Worm (Caenorhabditis elegans) whole organism, L4 larva: ENCODE results near the gene ipla-6.

ENCODE experiments used
- D1046.2 ChIP-seq: fragments of 200-800 bp; sonication (Bioruptor generic); IDR thresholded peaks from 2 replicates; pipeline ENCODE4 v1.3.6; 2022; ENCODE audit warnings: missing genetic modification characterization, missing compliant biosample characterization
- F37D6.2 ChIP-seq: sonication (generic microtip); optimal IDR thresholded peaks from 2 replicates; lab custom pipeline; 2016; ENCODE audit warnings: mild to moderate bottlenecking, missing genetic modification characterization, missing compliant biosample characterization
- F44E2.7 ChIP-seq: fragments of 200-800 bp; sonication (Bioruptor generic); IDR thresholded peaks from 2 replicates; pipeline ENCODE4 v2.1.2; 2022; ENCODE audit warnings: missing genetic modification characterization, missing compliant biosample characterization
- R02D3.7 ChIP-seq: fragments of 150-350 bp; sonication (generic microtip); optimal IDR thresholded peaks from 3 replicates; lab custom pipeline; 2014; ENCODE audit warnings: missing biosample characterization, missing genetic modification characterization
- T20F7.1 ChIP-seq: fragments of 200-800 bp; sonication (Bioruptor generic); optimal IDR thresholded peaks from 2 replicates; lab custom pipeline; 2018; ENCODE audit warnings: mild to moderate bottlenecking, missing genetic modification characterization, missing compliant biosample characterization
- Y105C5A.15 ChIP-seq: fragments of 200-800 bp; sonication (Bioruptor generic); IDR thresholded peaks from 2 replicates; pipeline ENCODE4 v1.3.6; 2022; ENCODE audit warnings: missing genetic modification characterization, missing compliant biosample characterization
- Y5F2A.4 ChIP-seq: fragments of 200-800 bp; sonication (Bioruptor generic); optimal IDR thresholded peaks from 2 replicates; lab custom pipeline; 2018; ENCODE audit warnings: mild to moderate bottlenecking, missing genetic modification characterization, missing compliant biosample characterization
- Y75B8A.6 ChIP-seq: fragments of 200-800 bp; sonication (Bioruptor generic); IDR thresholded peaks from 2 replicates; pipeline ENCODE4 v1.3.6; 2022; ENCODE audit warnings: missing genetic modification reagents, missing genetic modification characterization, missing compliant biosample characterization
- ama-1 ChIP-seq: fragments of 150-350 bp; optimal IDR thresholded peaks from 2 replicates; lab custom pipeline; 2014; ENCODE audit warnings: inconsistent platforms, mixed read lengths
- ceh-20 ChIP-seq: fragments of 200-800 bp; sonication (Bioruptor generic); IDR thresholded peaks from 2 replicates; pipeline ENCODE4 v1.3.6; 2022; ENCODE audit warnings: missing genetic modification reagents, missing genetic modification characterization, missing compliant biosample characterization
- ceh-28 ChIP-seq: fragments of 150-350 bp; optimal IDR thresholded peaks from 2 replicates; lab custom pipeline; 2014; ENCODE audit warnings: missing biosample characterization, missing genetic modification reagents, missing genetic modification characterization
- ceh-62 ChIP-seq: sonication (generic microtip); optimal IDR thresholded peaks from 2 replicates; lab custom pipeline; 2017; ENCODE audit warnings: missing biosample characterization, missing genetic modification characterization
- ces-1 ChIP-seq: fragments of 150-350 bp; sonication (generic microtip); optimal IDR thresholded peaks from 4 replicates; lab custom pipeline; 2014; ENCODE audit warnings: missing biosample characterization, missing genetic modification reagents, missing genetic modification characterization
- daf-16 ChIP-seq, 3 experiments: sonication (generic microtip); optimal IDR thresholded peaks; 2 replicates each; lab custom pipeline; 2016 to 2017; ENCODE audit warnings: missing genetic modification characterization in 3 of 3, missing genetic modification reagents in 3 of 3, mild to moderate bottlenecking in 2 of 3, missing compliant biosample characterization in 2 of 3, missing biosample characterization in 1 of 3, moderate library complexity in 1 of 3
- dmd-6 ChIP-seq: fragments of 200-800 bp; sonication (Bioruptor generic); IDR thresholded peaks from 2 replicates; pipeline ENCODE4 v1.3.6; 2022; ENCODE audit warnings: missing genetic modification reagents, missing genetic modification characterization, missing compliant biosample characterization
- dmd-8 ChIP-seq: fragments of 200-800 bp; sonication (Bioruptor generic); IDR thresholded peaks from 2 replicates; pipeline ENCODE4 v1.3.6; 2022; ENCODE audit warnings: missing genetic modification characterization, missing compliant biosample characterization
- dmd-9 ChIP-seq: fragments of 200-800 bp; sonication (Bioruptor generic); IDR thresholded peaks from 2 replicates; pipeline ENCODE4 v1.3.6; 2022; ENCODE audit warnings: missing genetic modification reagents, missing genetic modification characterization, missing compliant biosample characterization
- dpl-1 ChIP-seq: fragments of 150-350 bp; optimal IDR thresholded peaks from 2 replicates; lab custom pipeline; 2014; ENCODE audit warnings: missing biosample characterization, missing genetic modification reagents, missing genetic modification characterization
- dve-1 ChIP-seq: sonication (generic microtip); optimal IDR thresholded peaks from 2 replicates; lab custom pipeline; 2017; ENCODE audit warnings: antibody characterized with exemption, mild to moderate bottlenecking, missing genetic modification characterization, missing compliant biosample characterization; ENCODE audit not compliant: insufficient read depth
- egl-27 ChIP-seq: sonication (generic microtip); optimal IDR thresholded peaks from 3 replicates; lab custom pipeline; 2017; ENCODE audit warnings: missing biosample characterization, missing genetic modification reagents, missing genetic modification characterization
- hlh-11 ChIP-seq: fragments of 200-800 bp; sonication (Bioruptor generic); optimal IDR thresholded peaks from 2 replicates; lab custom pipeline; 2018; ENCODE audit warnings: mild to moderate bottlenecking, missing genetic modification characterization, missing compliant biosample characterization
- hlh-30 ChIP-seq: sonication (generic microtip); optimal IDR thresholded peaks from 2 replicates; lab custom pipeline; 2017; ENCODE audit warnings: antibody characterized with exemption, mild to moderate bottlenecking, missing genetic modification characterization, missing compliant biosample characterization; ENCODE audit not compliant: insufficient read depth
- lim-7 ChIP-seq: fragments of 200-800 bp; sonication (Bioruptor generic); IDR thresholded peaks from 2 replicates; pipeline ENCODE4 v1.3.6; 2022; ENCODE audit warnings: missing genetic modification characterization, missing compliant biosample characterization
- lin-15B ChIP-seq: fragments of 150-350 bp; sonication (generic microtip); optimal IDR thresholded peaks from 3 replicates; lab custom pipeline; 2014; ENCODE audit warnings: missing biosample characterization, missing genetic modification characterization
- lin-29 ChIP-seq: fragments of 200-800 bp; sonication (Bioruptor generic); IDR thresholded peaks from 2 replicates; pipeline ENCODE4 v1.3.6; 2022; ENCODE audit warnings: missing genetic modification reagents, missing genetic modification characterization, missing compliant biosample characterization
- lir-3 ChIP-seq: sonication (generic microtip); optimal IDR thresholded peaks from 2 replicates; lab custom pipeline; 2016; ENCODE audit warnings: mild to moderate bottlenecking, missing genetic modification characterization, missing compliant biosample characterization
- mes-2 ChIP-seq: sonication (generic microtip); optimal IDR thresholded peaks from 2 replicates; lab custom pipeline; 2016; ENCODE audit warnings: missing genotype, mild to moderate bottlenecking, missing genetic modification characterization, missing compliant biosample characterization; ENCODE audit not compliant: poor library complexity, severe bottlenecking
- mxl-2 ChIP-seq: fragments of 200-800 bp; sonication (Bioruptor generic); conservative IDR thresholded peaks from 2 replicates; pipeline ENCODE4 v1.3.6; 2022; ENCODE audit warnings: missing genetic modification reagents, missing genetic modification characterization, missing compliant biosample characterization
- mxl-3 ChIP-seq: fragments of 200-800 bp; sonication (Bioruptor generic); optimal IDR thresholded peaks from 2 replicates; lab custom pipeline; 2018; ENCODE audit warnings: mild to moderate bottlenecking, missing genetic modification characterization, missing compliant biosample characterization
- nhr-237 ChIP-seq: sonication (generic microtip); optimal IDR thresholded peaks from 2 replicates; lab custom pipeline; 2017; ENCODE audit warnings: missing biosample characterization, missing genetic modification characterization
- nhr-25 ChIP-seq: sonication (generic microtip); optimal IDR thresholded peaks from 2 replicates; lab custom pipeline; 2017; ENCODE audit warnings: missing genetic modification characterization, mild to moderate bottlenecking, missing compliant biosample characterization, antibody characterized with exemption, moderate library complexity, borderline replicate concordance; ENCODE audit not compliant: insufficient read depth
- nhr-41 ChIP-seq: fragments of 200-800 bp; sonication (Bioruptor generic); IDR thresholded peaks from 2 replicates; pipeline ENCODE4 v1.3.6; 2022; ENCODE audit warnings: missing genetic modification reagents, missing genetic modification characterization, missing compliant biosample characterization
- nhr-42 ChIP-seq: fragments of 200-800 bp; sonication (Bioruptor generic); IDR thresholded peaks from 2 replicates; pipeline ENCODE4 v1.3.6; 2022; ENCODE audit warnings: missing genetic modification characterization, missing compliant biosample characterization
- nhr-48 ChIP-seq: sonication (generic microtip); optimal IDR thresholded peaks from 2 replicates; lab custom pipeline; 2016; ENCODE audit warnings: mild to moderate bottlenecking, missing genetic modification characterization, missing compliant biosample characterization
- nhr-6 ChIP-seq: fragments of 150-350 bp; optimal IDR thresholded peaks from 2 replicates; lab custom pipeline; 2014; ENCODE audit warnings: missing biosample characterization, missing genetic modification characterization
- php-3 ChIP-seq: fragments of 200-800 bp; sonication (Bioruptor generic); IDR thresholded peaks from 2 replicates; pipeline ENCODE4 v1.3.6; 2022; ENCODE audit warnings: missing genetic modification reagents, missing genetic modification characterization, missing compliant biosample characterization
- pqm-1 ChIP-seq: sonication (generic microtip); optimal IDR thresholded peaks from 2 replicates; lab custom pipeline; 2017; ENCODE audit warnings: missing biosample characterization, missing genetic modification characterization
- rbr-2 ChIP-seq: sonication (generic microtip); optimal IDR thresholded peaks from 2 replicates; lab custom pipeline; 2016; ENCODE audit warnings: missing genotype, missing genetic modification characterization, missing compliant biosample characterization
- set-16 ChIP-seq: fragments of 200-800 bp; sonication (Bioruptor generic); IDR thresholded peaks from 2 replicates; pipeline ENCODE4 v1.3.6; 2022; ENCODE audit warnings: missing genetic modification reagents, missing genetic modification characterization, missing compliant biosample characterization
- skn-1 ChIP-seq: fragments of 150-350 bp; optimal IDR thresholded peaks from 2 replicates; lab custom pipeline; 2014; ENCODE audit warnings: missing biosample characterization, missing genetic modification characterization
- snpc-4 ChIP-seq: fragments of 150-350 bp; optimal IDR thresholded peaks from 2 replicates; lab custom pipeline; 2014; ENCODE audit warnings: missing biosample characterization, missing genetic modification characterization
- unc-39 ChIP-seq: sonication (generic microtip); optimal IDR thresholded peaks from 2 replicates; lab custom pipeline; 2017; ENCODE audit warnings: missing biosample characterization, missing genetic modification characterization
- unc-62 ChIP-seq, 3 experiments: fragments of 150-350 bp in 1 of 3; sonication (generic microtip); optimal IDR thresholded peaks in 2 of 3; peaks in 1 of 3; 1 replicate in 1 of 3; 2 replicates in 2 of 3; lab custom pipeline; 2014 to 2017; ENCODE audit warnings: missing biosample characterization in 3 of 3, missing genetic modification characterization in 3 of 3, missing genetic modification reagents in 3 of 3, missing genotype in 1 of 3
- zfp-2 ChIP-seq: sonication (generic microtip); optimal IDR thresholded peaks from 2 replicates; lab custom pipeline; 2016; ENCODE audit warnings: mild to moderate bottlenecking, missing genetic modification characterization, missing compliant biosample characterization
- zfp-3 ChIP-seq: fragments of 200-800 bp; sonication (Bioruptor generic); conservative IDR thresholded peaks from 2 replicates; pipeline ENCODE4 v1.3.6; 2022; ENCODE audit warnings: missing genetic modification reagents, missing genetic modification characterization, missing compliant biosample characterization
- zip-11 ChIP-seq: fragments of 200-800 bp; sonication (Bioruptor generic); IDR thresholded peaks from 2 replicates; pipeline ENCODE4 v1.3.6; 2022; ENCODE audit warnings: missing genetic modification characterization, missing compliant biosample characterization
- zip-2 ChIP-seq: fragments of 150-350 bp; optimal IDR thresholded peaks from 2 replicates; lab custom pipeline; 2014; ENCODE audit warnings: missing biosample characterization, missing genetic modification characterization
- ztf-7 ChIP-seq: fragments of 150-350 bp; optimal IDR thresholded peaks from 2 replicates; lab custom pipeline; 2014; ENCODE audit warnings: missing biosample characterization, missing genetic modification characterization

ipla-6 gene

ce11 chrIV:6326448-6326847 is 11.0 kb upstream of the ipla-6 start, which contains the start of gene lsm-8:
TSS of gene lsm-8 (plus strand) at chrIV:6326526.
- TF ChIP-seq nhr-237 (tag; lab: Kevin White, UChicago) (no peak), egl-27 (tag; lab: Kevin White, UChicago) (no peak), mes-2 (tag; lab: Kevin White, UChicago) (peak; percentile 15), php-3 (GFP tag; lab: Robert Waterston, UW) (no peak)

- no peak for TF ChIP-seq hlh-30 (tag; lab: Kevin White, UChicago)
- TF ChIP-seq zip-11 (GFP tag; lab: Robert Waterston, UW) = no peak
- peak; percentile 38 for TF ChIP-seq dve-1
- no peak for TF ChIP-seq nhr-25
- TF ChIP-seq nhr-6 = no peak
- no peak for TF ChIP-seq lir-3
- TF ChIP-seq dmd-9 (GFP tag; lab: Robert Waterston, UW) = no peak
- no peak for TF ChIP-seq set-16 (GFP tag; lab: Robert Waterston, UW)
- TF ChIP-seq mxl-3 (GFP tag; lab: Kevin White, UChicago) = no peak
- peak; percentile 19 for TF ChIP-seq nhr-48 (tag; lab: Kevin White, UChicago)
- TF ChIP-seq Y75B8A.6 (GFP tag; lab: Robert Waterston, UW) = no peak
- TF ChIP-seq lim-7 (GFP tag; lab: Robert Waterston, UW) = no peak
- no peak for TF ChIP-seq lin-29
- TF ChIP-seq hlh-11 (tag; lab: Kevin White, UChicago) = peak; percentile 46
- TF ChIP-seq lin-15B = no peak
- no peak for TF ChIP-seq zfp-3 (GFP tag; lab: Robert Waterston, UW)
- TF ChIP-seq D1046.2 (GFP tag; lab: Robert Waterston, UW) = no peak
- TF ChIP-seq zfp-2 (tag; lab: Kevin White, UChicago) = no peak
- no peak for TF ChIP-seq ztf-7 (tag; lab: Kevin White, UChicago)
- no peak for TF ChIP-seq unc-62 (GFP tag; optimal IDR thresholded peaks at IDR 0.05 in 1 of 2; lab: Kevin White, UChicago)
- no peak for TF ChIP-seq unc-62 (tag; optimal IDR thresholded peaks at IDR 0.05; lab: Kevin White, UChicago)
- no peak for TF ChIP-seq F44E2.7 (GFP tag; lab: Robert Waterston, UW)
- no peak for TF ChIP-seq ces-1
- peak; percentile 17 for TF ChIP-seq dpl-1 (GFP tag; lab: Kevin White, UChicago)
- no peak for TF ChIP-seq Y5F2A.4 (GFP tag; lab: Kevin White, UChicago)
- TF ChIP-seq zip-2 (tag; lab: Kevin White, UChicago) = no peak
- peak; percentile 17 for TF ChIP-seq T20F7.1
- no peak for TF ChIP-seq nhr-41 (GFP tag; lab: Robert Waterston, UW)
- no peak for TF ChIP-seq F37D6.2 (tag; lab: Kevin White, UChicago)
- TF ChIP-seq dmd-8 = no peak
- TF ChIP-seq unc-39 (tag; lab: Kevin White, UChicago) = no peak
- no peak for TF ChIP-seq ceh-62 (tag; lab: Kevin White, UChicago)
- 0 out of 2 replicates have a peak, but pooled peaks have one; percentile 25 for TF ChIP-seq ceh-20 (GFP tag; lab: Robert Waterston, UW)
- TF ChIP-seq rbr-2 = no peak
- no peak for TF ChIP-seq mxl-2 (GFP tag; lab: Robert Waterston, UW)
- peak; percentile 40 for TF ChIP-seq pqm-1 (tag; lab: Kevin White, UChicago)
- no peak for TF ChIP-seq Y105C5A.15 (GFP tag; lab: Robert Waterston, UW)
- no peak for TF ChIP-seq snpc-4 (tag; lab: Kevin White, UChicago)
- TF ChIP-seq nhr-42 (GFP tag; lab: Robert Waterston, UW) = no peak
- no peak for TF ChIP-seq ama-1
- no peak for TF ChIP-seq daf-16 (GFP tag; optimal IDR thresholded peaks at IDR 0.05; lab: Kevin White, UChicago)
- TF ChIP-seq daf-16 (tag; optimal IDR thresholded peaks at IDR 0.05; lab: Kevin White, UChicago) = peak; percentile 59
- TF ChIP-seq egl-27 (tag; lab: Kevin White, UChicago) = no peak
- TF ChIP-seq ceh-28 (tag; lab: Kevin White, UChicago) = peak; percentile 69
- TF ChIP-seq R02D3.7 (tag; lab: Kevin White, UChicago) = no peak
- TF ChIP-seq skn-1 (tag; lab: Kevin White, UChicago) = no peak
- TF ChIP-seq dmd-6 (GFP tag; lab: Robert Waterston, UW) = peak; percentile 43; the same call in 1 of the 2 replicates
Observed at ce11 chrIV:6327363-6328015, 10.0 kb upstream of the ipla-6 start.
